Fruit fly (Drosophila melanogaster) whole organism: ENCODE data around the gene Obp99c.

Source experiments
- CG8478 ChIP-seq: fragments of >200 bp; optimal IDR thresholded peaks from 2 replicates; lab custom pipeline; 2018; ENCODE audit warnings: inconsistent platforms
- Dll ChIP-seq: fragments of >200 bp; optimal IDR thresholded peaks from 2 replicates; lab custom pipeline; 2017
- EcR ChIP-seq, 2 experiments: fragments of >200 bp; optimal IDR thresholded peaks; 2 replicates each; lab custom pipeline; 2017; ENCODE audit warnings: missing biosample characterization in 2 of 2, missing genetic modification characterization in 2 of 2, missing genetic modification reagents in 2 of 2
- pan ChIP-seq: fragments of >200 bp; optimal IDR thresholded peaks from 2 replicates; lab custom pipeline; 2017
- psq ChIP-seq: fragments of >200 bp; optimal IDR thresholded peaks from 2 replicates; lab custom pipeline; 2017
- usp ChIP-seq: fragments of >200 bp; optimal IDR thresholded peaks from 2 replicates; lab custom pipeline; 2017; ENCODE audit warnings: missing biosample characterization, missing genetic modification characterization, mixed read lengths

The Obp99c gene

DNA sequence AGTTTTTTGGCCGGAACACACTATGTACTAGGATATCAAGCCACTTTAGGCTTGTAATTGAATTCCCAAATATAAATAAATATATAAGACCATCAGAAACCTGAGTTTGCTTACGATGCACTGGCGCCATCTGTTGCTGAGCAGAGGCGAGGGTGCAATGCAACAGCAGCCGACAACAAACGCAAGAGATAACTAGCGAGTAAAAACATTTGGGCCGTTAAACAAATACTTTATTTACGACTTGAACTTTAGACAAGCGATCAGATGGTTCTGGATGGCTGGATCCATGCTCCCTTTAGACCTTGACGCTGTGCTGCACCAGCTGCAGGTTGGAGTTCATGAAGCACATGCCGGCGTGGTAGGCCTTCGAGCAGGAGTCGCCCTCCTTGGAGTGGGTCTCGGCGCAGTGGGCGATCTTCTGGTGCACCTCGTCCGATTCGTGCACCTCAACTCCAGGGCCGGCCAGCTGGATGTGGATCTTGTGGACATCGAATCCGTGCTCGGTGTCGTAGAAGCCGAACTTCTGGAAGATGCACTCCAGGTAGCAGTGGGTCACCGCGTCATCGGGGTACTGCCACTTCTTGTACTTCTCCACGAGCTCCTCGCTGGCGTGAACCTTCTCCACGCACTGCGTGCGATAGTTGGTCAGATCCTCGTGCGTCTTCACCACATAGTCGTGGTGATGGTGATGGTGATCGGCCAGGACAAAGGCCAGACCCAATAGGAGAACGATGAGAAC, 27.1 kb upstream of the Obp99c start:
- no peak for TF ChIP-seq usp (GFP tag; lab: Kevin White, UChicago)

DNA sequence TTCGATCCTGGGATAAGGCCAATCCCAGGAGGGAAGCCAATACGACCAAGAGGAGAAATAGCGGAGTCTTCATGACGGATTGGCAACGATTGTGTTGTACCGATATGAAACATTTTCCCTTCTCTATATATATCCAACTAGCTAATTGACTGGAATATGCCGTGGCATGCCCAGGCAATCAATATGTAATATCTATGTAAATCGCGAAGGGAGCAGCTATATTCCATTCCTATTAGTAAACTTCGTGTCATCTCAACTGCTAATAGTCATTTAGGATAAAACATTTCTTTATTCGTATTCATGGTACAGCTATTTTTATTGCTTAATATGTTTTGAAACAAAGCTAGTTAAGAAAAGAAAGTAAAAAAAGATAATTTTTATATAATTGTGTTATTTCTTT, 26.2 kb upstream of the Obp99c start, which contains the start of gene Dup99B:
TSS of gene Dup99B (minus strand) at position 101 of the 400 bp plus-strand sequence.
- TF ChIP-seq EcR (GFP tag; optimal IDR thresholded peaks at IDR 0.05; lab: Kevin White, UChicago): no peak
- TF ChIP-seq CG8478 (lab: Kevin White, UChicago): no peak
- no peak for TF ChIP-seq psq
- TF ChIP-seq Dll (lab: Kevin White, UChicago): no peak
- TF ChIP-seq pan (lab: Kevin White, UChicago): no peak
- TF ChIP-seq usp (GFP tag; lab: Kevin White, UChicago): no peak

DNA sequence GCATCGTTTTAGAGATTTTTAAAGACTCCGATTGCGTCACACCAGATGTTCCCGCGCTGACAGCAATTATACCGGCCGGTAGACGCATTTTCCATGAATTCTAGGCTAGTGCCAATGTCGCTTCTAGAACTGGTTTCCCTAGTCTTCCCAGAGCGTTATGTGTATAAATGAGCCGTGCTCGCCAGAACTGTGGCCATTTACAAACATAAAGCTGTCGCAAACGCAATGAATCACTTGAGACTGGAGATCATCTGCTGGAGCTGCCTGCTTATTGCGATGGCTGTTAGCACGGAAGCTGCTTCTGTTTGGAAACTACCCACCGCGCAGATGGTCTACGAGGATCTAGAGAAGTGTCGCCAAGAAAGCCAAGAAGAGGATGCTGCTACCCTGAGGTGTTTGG, 25.2 kb upstream of the Obp99c start, which contains the start of gene Obp99d:
TSS of gene Obp99d (plus strand) at position 192 of the 400 bp plus-strand sequence.
- TF ChIP-seq EcR (GFP tag; optimal IDR thresholded peaks at IDR 0.05; lab: Kevin White, UChicago) (no peak), psq (no peak), Dll (lab: Kevin White, UChicago) (no peak), pan (lab: Kevin White, UChicago) (no peak), CG8478 (lab: Kevin White, UChicago) (no peak), usp (GFP tag; lab: Kevin White, UChicago) (no peak)

DNA sequence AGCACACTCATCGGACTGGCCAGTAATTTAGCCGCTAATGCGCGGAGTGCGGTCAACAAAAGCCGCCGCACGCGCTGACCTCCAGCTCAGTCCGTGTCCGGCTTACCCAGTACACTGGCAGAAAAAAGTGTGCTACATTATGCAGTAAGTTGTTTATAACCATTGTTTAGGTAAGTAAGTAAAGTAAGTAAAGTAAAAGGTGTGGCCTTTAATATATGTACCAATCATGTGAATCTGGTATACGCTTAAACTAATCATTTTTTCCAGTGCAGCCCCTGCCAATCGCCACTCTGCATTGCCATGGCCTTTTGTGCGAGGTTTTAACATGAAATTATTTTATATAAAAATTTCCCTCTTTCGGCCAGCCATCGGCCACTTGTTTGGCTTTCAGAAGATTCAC, 22.3 kb upstream of the Obp99c start:
- TF ChIP-seq psq (no peak), usp (GFP tag; lab: Kevin White, UChicago) (no peak), CG8478 (lab: Kevin White, UChicago) (no peak), EcR (GFP tag; optimal IDR thresholded peaks at IDR 0.05; lab: Kevin White, UChicago) (no peak), pan (lab: Kevin White, UChicago) (no peak), Dll (lab: Kevin White, UChicago) (no peak)

DNA sequence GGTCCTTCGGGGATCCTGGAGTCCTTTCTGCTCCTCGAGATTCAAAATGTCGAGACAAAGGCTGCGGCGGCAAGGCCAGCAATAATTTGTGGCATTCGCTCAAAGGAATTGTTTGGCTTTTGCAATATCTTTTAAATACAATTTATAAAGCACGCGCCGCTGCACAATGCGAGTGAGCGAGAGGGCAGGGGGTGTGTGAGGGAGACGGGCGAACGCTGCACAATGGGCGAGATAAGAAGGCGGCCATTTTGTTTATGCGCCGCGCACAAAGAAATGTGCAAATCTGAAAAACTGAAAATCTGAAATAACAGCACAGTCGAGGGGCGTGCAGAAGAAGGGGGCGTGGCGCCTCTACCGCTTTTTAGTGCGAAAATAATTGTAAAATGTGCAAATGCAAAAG, 19.2 kb upstream of the Obp99c start:
- TF ChIP-seq Dll (lab: Kevin White, UChicago) (no peak), psq (no peak)

DNA sequence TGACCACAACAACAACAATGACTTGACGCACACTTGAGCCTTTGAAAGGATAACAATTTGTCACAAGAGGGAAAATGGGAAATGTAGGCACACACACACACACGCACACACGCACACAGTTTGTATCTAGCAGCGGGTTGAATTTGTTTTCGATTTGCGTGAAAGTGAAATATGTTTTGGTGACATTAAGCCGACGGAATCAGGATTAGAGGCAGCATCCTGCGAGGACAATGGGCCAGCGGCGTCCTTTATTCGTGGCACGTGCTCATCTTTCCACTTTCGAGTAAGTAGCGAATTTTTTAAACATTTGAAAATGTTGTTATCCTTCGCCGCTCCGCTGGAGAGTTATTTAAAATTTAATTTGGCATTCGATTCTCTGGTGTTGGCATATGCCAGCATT, 18.1 kb upstream of the Obp99c start:
- TF ChIP-seq pan (lab: Kevin White, UChicago) (no peak), psq (no peak), CG8478 (lab: Kevin White, UChicago) (no peak), usp (GFP tag; lab: Kevin White, UChicago) (no peak), Dll (lab: Kevin White, UChicago) (no peak), EcR (GFP tag; optimal IDR thresholded peaks at IDR 0.05; lab: Kevin White, UChicago) (no peak)

DNA sequence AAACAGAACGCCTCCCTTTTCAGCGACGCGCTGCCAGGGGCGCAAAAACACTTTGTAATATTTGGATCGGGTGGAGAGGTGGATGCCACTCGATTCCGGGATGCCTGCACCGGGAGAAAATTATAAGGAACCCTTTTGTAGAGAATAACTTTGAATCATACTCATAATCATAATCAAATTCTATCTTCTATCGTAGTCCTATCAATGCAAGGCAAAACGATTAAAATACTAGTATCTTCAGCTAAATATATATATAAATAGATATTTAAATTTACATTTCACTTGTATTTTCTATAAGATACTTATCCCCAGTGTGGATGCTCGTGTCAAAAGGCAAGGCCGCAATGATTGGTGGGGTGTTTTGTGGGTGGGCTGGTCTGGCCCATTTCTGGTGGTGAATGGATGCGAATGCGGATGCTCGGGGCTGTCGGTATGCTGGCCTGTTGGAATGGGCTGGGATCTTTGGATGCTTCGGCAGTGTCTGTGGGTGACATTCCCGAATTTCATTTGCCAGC, 16.7 kb upstream of the Obp99c start:
- no peak for TF ChIP-seq usp (GFP tag; lab: Kevin White, UChicago)
- TF ChIP-seq pan (lab: Kevin White, UChicago): no peak
- no peak for TF ChIP-seq Dll (lab: Kevin White, UChicago)
- no peak for TF ChIP-seq psq
- TF ChIP-seq EcR (GFP tag; optimal IDR thresholded peaks at IDR 0.05; lab: Kevin White, UChicago): no peak
- TF ChIP-seq CG8478 (lab: Kevin White, UChicago): no peak

DNA sequence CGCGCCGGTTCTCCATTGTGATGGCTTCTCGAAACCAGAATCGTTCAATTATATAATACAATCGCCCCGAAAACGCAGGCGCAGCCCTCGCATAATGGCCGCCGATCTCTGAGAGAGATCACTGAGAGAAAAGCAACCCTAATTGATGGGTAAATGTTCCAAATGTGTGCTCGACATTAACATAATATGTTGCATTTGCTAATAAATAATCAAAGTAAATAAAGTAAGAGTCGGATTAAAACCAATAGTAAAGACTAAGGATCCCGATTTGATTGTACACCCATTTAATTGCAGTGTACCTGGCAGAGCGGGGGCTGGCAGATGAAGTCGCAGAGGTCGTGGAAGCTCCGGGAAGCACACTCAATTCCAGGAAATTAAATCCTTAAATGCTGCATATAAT, 15.4 kb upstream of the Obp99c start:
- TF ChIP-seq usp (GFP tag; lab: Kevin White, UChicago) (no peak), pan (lab: Kevin White, UChicago) (no peak), EcR (GFP tag; optimal IDR thresholded peaks at IDR 0.05; lab: Kevin White, UChicago) (no peak), psq (no peak), CG8478 (lab: Kevin White, UChicago) (no peak), Dll (lab: Kevin White, UChicago) (no peak)

DNA sequence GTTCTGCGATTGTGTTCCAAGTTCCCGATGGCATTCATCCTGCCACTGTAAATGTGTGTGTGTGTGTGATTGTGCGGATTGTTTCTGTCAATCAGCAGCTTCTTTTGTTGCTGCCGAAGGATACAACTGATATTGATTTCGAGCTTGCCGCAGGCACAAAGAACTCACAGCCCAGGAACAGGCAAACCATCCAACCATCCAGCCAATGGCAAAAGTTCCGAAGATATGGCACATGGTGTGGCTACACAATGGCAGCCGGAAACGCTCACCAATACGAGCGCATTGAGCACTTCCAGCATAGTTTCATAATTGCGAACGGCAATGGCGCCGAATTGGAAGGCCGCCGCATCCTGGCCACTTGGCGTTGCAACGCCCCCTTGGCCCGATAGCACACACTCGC, 12.6 kb upstream of the Obp99c start:
- TF ChIP-seq psq (no peak), CG8478 (lab: Kevin White, UChicago) (no peak), usp (GFP tag; lab: Kevin White, UChicago) (no peak), Dll (lab: Kevin White, UChicago) (no peak), EcR (GFP tag; optimal IDR thresholded peaks at IDR 0.05; lab: Kevin White, UChicago) (no peak), pan (lab: Kevin White, UChicago) (no peak)

DNA sequence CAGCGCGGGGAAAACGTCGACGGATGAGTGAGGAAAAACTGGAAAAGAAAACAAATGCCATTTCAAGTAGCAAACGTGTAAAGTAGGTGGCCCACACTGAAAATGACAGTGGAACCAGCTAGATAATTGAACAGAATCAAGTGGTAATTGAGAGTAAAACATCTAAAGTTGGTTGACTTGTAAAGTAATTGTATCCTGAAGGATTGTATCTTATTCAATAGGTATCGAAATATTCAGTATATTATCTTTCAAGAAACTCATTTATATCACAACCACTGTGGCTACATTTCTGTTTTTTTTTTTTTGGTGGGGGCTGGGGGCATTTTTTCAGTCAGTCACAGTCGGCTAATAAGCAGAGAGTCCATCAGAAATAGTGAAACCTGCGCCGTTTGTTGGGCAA, 10.1 kb upstream of the Obp99c start:
- TF ChIP-seq pan (lab: Kevin White, UChicago) (no peak), EcR (GFP tag; optimal IDR thresholded peaks at IDR 0.05; lab: Kevin White, UChicago) (no peak), psq (no peak), CG8478 (lab: Kevin White, UChicago) (no peak), usp (GFP tag; lab: Kevin White, UChicago) (no peak), Dll (lab: Kevin White, UChicago) (no peak)

DNA sequence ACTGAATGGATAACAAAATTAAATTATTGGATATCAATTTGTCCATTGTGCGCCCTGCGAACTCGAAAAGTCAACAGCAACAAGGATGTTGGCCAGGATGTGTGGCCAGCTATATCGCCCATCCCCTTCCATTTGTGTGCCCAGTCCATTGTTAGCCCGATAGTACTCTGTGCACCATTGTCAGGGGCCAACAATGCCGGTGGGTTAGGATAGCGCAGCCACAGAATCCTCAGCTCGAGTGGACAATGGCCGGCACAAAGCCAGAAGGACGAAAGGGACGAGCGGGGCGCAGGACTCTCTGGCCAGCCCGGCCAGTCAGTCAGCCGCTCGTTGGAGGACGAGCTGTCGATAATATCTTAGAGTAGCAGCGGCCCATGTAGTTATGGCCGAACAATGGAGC, 8.7 kb upstream of the Obp99c start:
- TF ChIP-seq Dll (lab: Kevin White, UChicago) (no peak), usp (GFP tag; lab: Kevin White, UChicago) (no peak), CG8478 (lab: Kevin White, UChicago) (no peak), EcR (GFP tag; optimal IDR thresholded peaks at IDR 0.05; lab: Kevin White, UChicago) (no peak), psq (no peak), pan (lab: Kevin White, UChicago) (no peak)

DNA sequence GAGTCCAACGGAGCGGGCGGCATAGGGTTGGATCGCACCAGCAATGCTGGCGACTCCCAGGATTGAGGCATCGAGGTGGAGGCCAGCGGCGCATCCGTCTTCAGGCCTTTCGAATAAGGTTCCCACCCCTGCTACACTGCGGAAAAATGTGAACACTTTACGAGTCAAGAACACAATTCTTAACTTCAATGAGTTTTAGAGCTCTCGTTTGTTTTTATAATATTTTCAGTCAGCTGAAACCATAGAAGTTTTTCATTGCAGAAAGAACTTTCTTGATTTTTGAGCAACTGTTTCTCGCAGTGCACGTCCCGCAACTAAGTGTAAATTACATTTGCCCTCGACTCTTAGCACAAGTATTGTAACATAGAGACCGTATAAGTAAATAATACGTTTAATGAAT, 7.2 kb upstream of the Obp99c start:
- TF ChIP-seq psq (no peak), Dll (lab: Kevin White, UChicago) (no peak), CG8478 (lab: Kevin White, UChicago) (no peak), EcR (GFP tag; optimal IDR thresholded peaks at IDR 0.05; lab: Kevin White, UChicago) (no peak), pan (lab: Kevin White, UChicago) (no peak), usp (GFP tag; lab: Kevin White, UChicago) (no peak)
